Fruit fly (Drosophila melanogaster) whole organism, embryonic: ENCODE measurements around the gene CG17549.

Experiments
- ATbp ChIP-seq: fragments of 200-800 bp; sonication (Bioruptor generic); optimal IDR thresholded peaks from 2 replicates; lab custom pipeline; 2017; ENCODE audit warnings: missing biosample characterization, mild to moderate bottlenecking, missing genetic modification characterization, missing genetic modification reagents
- Ada2b ChIP-seq: fragments of 200-800 bp; sonication (Bioruptor generic); IDR thresholded peaks from 2 replicates; pipeline ENCODE4 v1.3.6; 2022; ENCODE audit warnings: missing biosample characterization, missing genetic modification characterization
- CG10959 ChIP-seq: fragments of 200-800 bp; sonication (Bioruptor generic); IDR thresholded peaks from 2 replicates; pipeline ENCODE4 v1.3.6; 2022; ENCODE audit warnings: missing biosample characterization, missing genetic modification characterization
- CG12104 ChIP-seq: fragments of 200-800 bp; sonication (Bioruptor generic); optimal IDR thresholded peaks from 3 replicates; lab custom pipeline; 2016; ENCODE audit warnings: missing biosample characterization, missing genetic modification characterization
- CG13287 ChIP-seq: fragments of 200-800 bp; sonication (Bioruptor generic); IDR thresholded peaks from 2 replicates; pipeline ENCODE4 v1.3.6; 2022; ENCODE audit warnings: missing biosample characterization, missing genetic modification characterization; ENCODE audit not compliant: partially characterized antibody
- CG15601 ChIP-seq: fragments of 200-800 bp; sonication (Bioruptor generic); optimal IDR thresholded peaks from 3 replicates; lab custom pipeline; 2019; ENCODE audit warnings: missing biosample characterization, mild to moderate bottlenecking, missing genetic modification characterization, moderate library complexity
- CG17186 ChIP-seq: fragments of 200-800 bp; sonication (Bioruptor generic); optimal IDR thresholded peaks from 3 replicates; lab custom pipeline; 2017; ENCODE audit warnings: missing biosample characterization, missing genetic modification reagents, missing genetic modification characterization
- CG1792 ChIP-seq: fragments of 200-800 bp; sonication (Bioruptor generic); optimal IDR thresholded peaks from 2 replicates; lab custom pipeline; 2016; ENCODE audit warnings: missing biosample characterization, missing genetic modification characterization
- CG2202 ChIP-seq: fragments of 200-800 bp; sonication (Bioruptor generic); optimal IDR thresholded peaks from 2 replicates; lab custom pipeline; 2018; ENCODE audit warnings: missing biosample characterization, mild to moderate bottlenecking, missing genetic modification characterization
- CG31224 ChIP-seq: fragments of 200-800 bp; sonication (Bioruptor generic); IDR thresholded peaks from 2 replicates; pipeline ENCODE4 v1.3.6; 2022; ENCODE audit warnings: missing biosample characterization, missing genetic modification characterization
- CG3281 ChIP-seq: fragments of 200-800 bp; sonication (Bioruptor generic); optimal IDR thresholded peaks from 3 replicates; lab custom pipeline; 2017; ENCODE audit warnings: missing biosample characterization, mild to moderate bottlenecking, missing genetic modification characterization
- CG3847 ChIP-seq: fragments of 200-800 bp; sonication (Bioruptor generic); IDR thresholded peaks from 2 replicates; pipeline ENCODE4 v1.3.6; 2022; ENCODE audit warnings: missing biosample characterization, missing genetic modification characterization
- CG4424 ChIP-seq: fragments of 200-800 bp; sonication (Bioruptor generic); optimal IDR thresholded peaks from 3 replicates; lab custom pipeline; 2016; ENCODE audit warnings: missing biosample characterization, missing genetic modification characterization
- CG7271 ChIP-seq: fragments of 200-800 bp; sonication (Bioruptor generic); optimal IDR thresholded peaks from 2 replicates; lab custom pipeline; 2018; ENCODE audit warnings: missing biosample characterization, mild to moderate bottlenecking, missing genetic modification characterization, moderate library complexity
- CG8765 ChIP-seq: fragments of 200-800 bp; sonication (Bioruptor generic); IDR thresholded peaks from 2 replicates; pipeline ENCODE4 v1.3.6; 2022; ENCODE audit warnings: missing biosample characterization, missing genetic modification characterization
- D19A ChIP-seq: fragments of 200-800 bp; optimal IDR thresholded peaks from 3 replicates; lab custom pipeline; 2019; ENCODE audit warnings: missing biosample characterization, mild to moderate bottlenecking, missing genetic modification characterization, moderate library complexity
- Eip74EF ChIP-seq, 2 experiments: fragments of 200-800 bp in 1 of 2; fragments of >200 bp in 1 of 2; sonication (Bioruptor generic) in 1 of 2; optimal IDR thresholded peaks; 2 replicates each; lab custom pipeline; 2017 to 2019; ENCODE audit warnings: missing biosample characterization in 2 of 2, missing genetic modification characterization in 2 of 2, mild to moderate bottlenecking in 1 of 2, moderate library complexity in 1 of 2
- Lim3 ChIP-seq: fragments of 200-800 bp; sonication (Bioruptor generic); IDR thresholded peaks from 2 replicates; pipeline ENCODE4 v1.3.6; 2022; ENCODE audit warnings: missing biosample characterization, missing genetic modification characterization
- Mad ChIP-seq: fragments of 200-800 bp; sonication (Bioruptor generic); optimal IDR thresholded peaks from 2 replicates; lab custom pipeline; 2016; ENCODE audit warnings: missing biosample characterization, missing genetic modification characterization
- Neu2 ChIP-seq: fragments of 200-800 bp; sonication (Bioruptor generic); optimal IDR thresholded peaks from 3 replicates; lab custom pipeline; 2016; ENCODE audit warnings: missing biosample characterization, missing genetic modification characterization, borderline replicate concordance
- Ravus ChIP-seq: fragments of 200-800 bp; sonication (Bioruptor generic); IDR thresholded peaks from 2 replicates; pipeline ENCODE4 v1.3.6; 2022; ENCODE audit warnings: missing biosample characterization, missing genetic modification characterization
- Rfx ChIP-seq: fragments of 200-800 bp; sonication (Bioruptor generic); IDR thresholded peaks from 2 replicates; pipeline ENCODE4 v1.3.6; 2022; ENCODE audit warnings: missing biosample characterization, missing genetic modification characterization
- Six4 ChIP-seq: fragments of 200-800 bp; sonication (Bioruptor generic); optimal IDR thresholded peaks from 2 replicates; lab custom pipeline; 2016; ENCODE audit warnings: missing biosample characterization, missing genetic modification characterization
- Spps ChIP-seq: fragments of 200-800 bp; sonication (Bioruptor generic); optimal IDR thresholded peaks from 2 replicates; lab custom pipeline; 2018; ENCODE audit warnings: missing biosample characterization, mild to moderate bottlenecking, missing genetic modification characterization
- Xbp1 ChIP-seq: fragments of 200-800 bp; sonication (Bioruptor generic); optimal IDR thresholded peaks from 3 replicates; lab custom pipeline; 2016; ENCODE audit warnings: missing biosample characterization, mild to moderate bottlenecking, missing genetic modification characterization
- cato ChIP-seq: fragments of 200-800 bp; sonication (Bioruptor generic); optimal IDR thresholded peaks from 2 replicates; lab custom pipeline; 2016; ENCODE audit warnings: missing biosample characterization, missing genetic modification characterization, borderline replicate concordance
- chn ChIP-seq: fragments of 200-800 bp; sonication (Bioruptor generic); optimal IDR thresholded peaks from 2 replicates; lab custom pipeline; 2016; ENCODE audit warnings: missing biosample characterization, missing genetic modification characterization
- crol ChIP-seq: fragments of 200-800 bp; sonication (Bioruptor generic); IDR thresholded peaks from 2 replicates; pipeline ENCODE4 v1.3.6; 2022; ENCODE audit warnings: missing biosample characterization, missing genetic modification characterization
- dan ChIP-seq: fragments of 200-800 bp; sonication (Bioruptor generic); IDR thresholded peaks from 2 replicates; pipeline ENCODE4 v1.3.6; 2022; ENCODE audit warnings: missing biosample characterization, missing genetic modification characterization
- dmrt99B ChIP-seq: fragments of 200-800 bp; sonication (Bioruptor generic); optimal IDR thresholded peaks from 2 replicates; lab custom pipeline; 2018; ENCODE audit warnings: missing biosample characterization, mild to moderate bottlenecking, missing genetic modification characterization, moderate library complexity
- fd102C ChIP-seq: fragments of 200-800 bp; sonication (Bioruptor generic); optimal IDR thresholded peaks from 2 replicates; lab custom pipeline; 2018; ENCODE audit warnings: missing biosample characterization, mild to moderate bottlenecking, missing genetic modification characterization, moderate library complexity
- fd3F ChIP-seq: fragments of 200-800 bp; sonication (Bioruptor generic); optimal IDR thresholded peaks from 2 replicates; lab custom pipeline; 2018; ENCODE audit warnings: missing biosample characterization, mild to moderate bottlenecking, missing genetic modification characterization, moderate library complexity
- ftz-f1 ChIP-seq: fragments of 200-800 bp; sonication (Bioruptor generic); optimal IDR thresholded peaks from 2 replicates; lab custom pipeline; 2016; ENCODE audit warnings: missing biosample characterization, missing genetic modification characterization
- gcm2 ChIP-seq: fragments of 200-800 bp; sonication (Bioruptor generic); optimal IDR thresholded peaks from 2 replicates; lab custom pipeline; 2016; ENCODE audit warnings: missing biosample characterization, missing genetic modification characterization
- gro ChIP-seq: fragments of 200-800 bp; sonication (Bioruptor generic); optimal IDR thresholded peaks from 2 replicates; lab custom pipeline; 2016; ENCODE audit warnings: missing biosample characterization, missing genetic modification characterization
- gt ChIP-seq: fragments of 200-800 bp; sonication (Bioruptor generic); IDR thresholded peaks from 2 replicates; pipeline ENCODE4 v1.3.6; 2022; ENCODE audit warnings: missing biosample characterization, missing genetic modification characterization
- hkb ChIP-seq, 2 experiments: fragments of 200-800 bp in 1 of 2; fragments of >200 bp in 1 of 2; sonication (Bioruptor generic) in 1 of 2; IDR thresholded peaks in 1 of 2; optimal IDR thresholded peaks in 1 of 2; 2 replicates each; pipeline versions ENCODE4 v1.3.6 to Lab custom; 2017 to 2022; ENCODE audit warnings: missing biosample characterization in 1 of 2, missing genetic modification characterization in 1 of 2
- kay ChIP-seq: fragments of 200-800 bp; sonication (Bioruptor generic); optimal IDR thresholded peaks from 2 replicates; lab custom pipeline; 2016; ENCODE audit warnings: missing biosample characterization, missing genetic modification characterization
- mld ChIP-seq: fragments of 200-800 bp; sonication (Bioruptor generic); IDR thresholded peaks from 3 replicates; pipeline ENCODE4 v1.3.6; 2022; ENCODE audit warnings: missing biosample characterization, missing genetic modification characterization; ENCODE audit not compliant: partially characterized antibody
- oc ChIP-seq: fragments of 200-800 bp; sonication (Bioruptor generic); optimal IDR thresholded peaks from 2 replicates; lab custom pipeline; 2018; ENCODE audit warnings: missing biosample characterization, mild to moderate bottlenecking, missing genetic modification characterization, moderate library complexity
- otp ChIP-seq: fragments of 200-800 bp; sonication (Bioruptor generic); IDR thresholded peaks from 3 replicates; pipeline ENCODE4, ENCODE4 v1.3.6; 2022; ENCODE audit warnings: missing biosample characterization, missing genetic modification characterization
- psq ChIP-seq: fragments of 200-800 bp; sonication (Bioruptor generic); optimal IDR thresholded peaks from 2 replicates; lab custom pipeline; 2017; ENCODE audit warnings: missing biosample characterization, missing genetic modification characterization
- pzg ChIP-seq: fragments of 200-800 bp; sonication (Bioruptor generic); optimal IDR thresholded peaks from 3 replicates; lab custom pipeline; 2018; ENCODE audit warnings: missing biosample characterization, mild to moderate bottlenecking, missing genetic modification characterization, moderate library complexity
- rib ChIP-seq: fragments of 200-800 bp; sonication (Bioruptor generic); IDR thresholded peaks from 2 replicates; pipeline ENCODE4 v1.3.6; 2022; ENCODE audit warnings: missing biosample characterization, missing genetic modification characterization
- sc ChIP-seq, 3 experiments: fragments of >200 bp in 2 of 3; fragments of 200-800 bp in 1 of 3; sonication (Bioruptor generic) in 1 of 3; optimal IDR thresholded peaks; 2 replicates in 2 of 3; 3 replicates in 1 of 3; lab custom pipeline; 2017; ENCODE audit warnings: mild to moderate bottlenecking in 1 of 3, missing biosample characterization in 1 of 3, missing genetic modification characterization in 1 of 3, missing genetic modification reagents in 1 of 3
- sisA ChIP-seq: fragments of 200-800 bp; sonication (Bioruptor generic); IDR thresholded peaks from 2 replicates; pipeline ENCODE4 v1.3.6; 2022; ENCODE audit warnings: missing biosample characterization, missing genetic modification characterization
- tap ChIP-seq: fragments of 200-800 bp; optimal IDR thresholded peaks from 3 replicates; lab custom pipeline; 2019; ENCODE audit warnings: missing biosample characterization, mild to moderate bottlenecking, missing genetic modification characterization, moderate library complexity
- vvl ChIP-seq: fragments of 200-800 bp; sonication (Bioruptor generic); IDR thresholded peaks from 2 replicates; pipeline ENCODE4 v1.3.6; 2022; ENCODE audit warnings: missing biosample characterization, missing genetic modification characterization
- yki ChIP-seq: fragments of >200 bp; optimal IDR thresholded peaks from 3 replicates; lab custom pipeline; 2018
- z ChIP-seq: fragments of 200-800 bp; sonication (Bioruptor generic); IDR thresholded peaks from 3 replicates; pipeline ENCODE4 v1.3.6; 2022; ENCODE audit warnings: missing biosample characterization, missing genetic modification characterization
- zfh2 ChIP-seq: fragments of 200-800 bp; sonication (Bioruptor generic); optimal IDR thresholded peaks from 2 replicates; lab custom pipeline; 2016; ENCODE audit warnings: missing biosample characterization, missing genetic modification characterization

Gene CG17549

dm6 chr2L:19376145-19376544 lies 13.7 kb downstream of the CG17549 start (continued):
- TF ChIP-seq mld (GFP tag; lab: Robert Waterston, UW) (no peak), sc (optimal IDR thresholded peaks at IDR 0.05; lab: Kevin White, UChicago) (no peak), sc (GFP tag; optimal IDR thresholded peaks at IDR 0.05; lab: Kevin White, UChicago) (no peak), Eip74EF (GFP tag; optimal IDR thresholded peaks at IDR 0.05; lab: Kevin White, UChicago) (no peak), Lim3 (GFP tag; lab: Robert Waterston, UW) (no peak), Rfx (GFP tag; lab: Robert Waterston, UW) (no peak), ftz-f1 (no peak), fd3F (GFP tag; lab: Kevin White, UChicago) (no peak), Ravus (GFP tag; lab: Robert Waterston, UW) (no peak), CG12104 (GFP tag; lab: Kevin White, UChicago) (no peak), CG13287 (GFP tag; lab: Robert Waterston, UW) (no peak), CG2202 (tag; lab: Kevin White, UChicago) (no peak), tap (tag; lab: Kevin White, UChicago) (peak; percentile 35), CG4424 (GFP tag; lab: Kevin White, UChicago) (peak; percentile 47), dan (GFP tag; lab: Robert Waterston, UW) (0 out of 2 replicates have a peak, but pooled peaks have one; percentile 6), Spps (tag; lab: Kevin White, UChicago) (peak; percentile 52), CG31224 (no peak), vvl (peak; percentile 58), CG7271 (tag; lab: Kevin White, UChicago) (no peak), hkb (optimal IDR thresholded peaks at IDR 0.05; lab: Kevin White, UChicago) (no peak), hkb (GFP tag; IDR thresholded peaks at IDR 0.05; lab: Robert Waterston, UW) (no peak), sisA (GFP tag; lab: Robert Waterston, UW) (no peak; the same call in 1 of the 2 replicates), gcm2 (GFP tag; lab: Kevin White, UChicago) (no peak), cato (GFP tag; lab: Kevin White, UChicago) (no peak), psq (GFP tag; lab: Kevin White, UChicago) (no peak), yki (lab: Kevin White, UChicago) (no peak), oc (peak; percentile 82), ATbp (peak; percentile 22), pzg (no peak), D19A (peak; percentile 49), Six4 (GFP tag; lab: Kevin White, UChicago) (peak; percentile 31), zfh2 (GFP tag; lab: Kevin White, UChicago) (no peak), gt (GFP tag; lab: Robert Waterston, UW) (no peak), gro (GFP tag; lab: Kevin White, UChicago) (no peak), rib (GFP tag; lab: Robert Waterston, UW) (no peak), kay (GFP tag; lab: Kevin White, UChicago) (no peak), Neu2 (GFP tag; lab: Kevin White, UChicago) (peak; percentile 50), Xbp1 (peak; percentile 15), CG3847 (no peak), fd102C (GFP tag; lab: Kevin White, UChicago) (no peak), z (GFP tag; lab: Robert Waterston, UW) (no peak), Ada2b (GFP tag; lab: Robert Waterston, UW) (no peak), CG17186 (GFP tag; lab: Kevin White, UChicago) (no peak), CG3281 (GFP tag; lab: Kevin White, UChicago) (no peak), Mad (GFP tag; lab: Kevin White, UChicago) (no peak), CG10959 (peak; percentile 66), chn (GFP tag; lab: Kevin White, UChicago) (no peak), otp (peak; percentile 64; the same call in 1 of the 3 replicates), CG15601 (tag; lab: Kevin White, UChicago) (no peak), crol (GFP tag; lab: Robert Waterston, UW) (no peak), dmrt99B (tag; lab: Kevin White, UChicago) (peak; percentile 32), CG8765 (GFP tag; lab: Robert Waterston, UW) (peak; percentile 8; the same call in 1 of the 2 replicates), CG1792 (GFP tag; lab: Kevin White, UChicago) (no peak)
